Worm (Caenorhabditis elegans): ENCODE measurements around the gene lron-3.

lron-3 gene

DNA sequence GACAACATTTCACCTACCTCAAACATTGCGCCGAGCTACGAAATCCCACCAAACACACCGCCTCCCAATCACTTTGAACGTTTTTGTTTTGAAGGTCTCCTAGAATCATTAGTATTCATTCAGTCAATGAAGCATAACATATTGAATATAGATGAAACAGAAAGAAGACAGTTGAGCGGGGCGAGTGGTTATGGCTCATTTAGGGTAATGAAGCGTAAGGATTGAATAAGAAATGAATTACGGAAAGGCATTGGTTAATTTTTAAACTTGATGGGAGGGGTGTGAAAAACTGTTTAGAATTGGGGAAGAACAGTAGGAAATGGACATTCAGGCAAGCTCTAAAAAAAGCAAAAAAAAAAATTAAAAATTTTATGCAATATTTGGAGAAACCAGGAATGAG lies at the start of gene lron-3:
lron-3 (minus strand) TSS at position 101 of the 400 bp plus-strand sequence.
- TF ChIP-seq ama-1 (optimal IDR thresholded peaks at IDR 0.05) (no peak), peb-1 (tag; optimal IDR thresholded peaks at IDR 0.05) (no peak), fos-1 (tag; optimal IDR thresholded peaks at IDR 0.05) (no peak), lin-39 (tag; optimal IDR thresholded peaks at IDR 0.05) (no peak), unc-39 (tag; optimal IDR thresholded peaks at IDR 0.05) (no peak)

DNA sequence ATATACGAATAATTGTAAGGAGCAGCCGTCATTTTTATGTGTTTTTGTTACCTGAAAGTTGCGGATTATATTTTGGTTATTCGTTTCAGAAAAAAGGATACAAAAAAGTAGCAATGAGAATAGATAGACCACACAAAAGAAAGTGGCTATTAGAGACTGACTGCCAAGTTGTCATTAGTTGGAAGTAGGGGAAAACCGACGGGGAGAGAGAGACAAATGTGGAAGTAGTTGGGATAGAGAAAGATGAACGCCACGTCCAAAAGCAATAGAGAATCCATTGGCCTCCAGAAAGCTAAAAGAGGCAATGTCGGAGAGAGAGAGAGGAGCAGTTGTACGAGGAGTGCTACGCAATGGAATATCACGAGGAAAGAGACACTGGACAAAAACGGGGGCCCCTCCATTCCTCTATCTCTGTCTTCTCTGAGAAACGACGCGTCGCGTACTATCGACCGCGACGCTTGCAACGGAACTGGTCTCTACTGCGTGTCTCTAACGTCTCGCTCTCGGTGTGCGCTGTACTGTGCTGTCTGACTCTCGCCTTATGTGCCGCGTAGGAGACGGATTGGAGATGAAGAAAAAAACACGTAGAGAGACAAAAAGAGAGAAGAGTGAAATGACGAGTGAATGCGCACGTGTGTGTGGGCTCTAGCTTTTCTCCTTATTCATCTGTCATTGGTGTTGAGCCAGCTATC lies 49.0 kb upstream of the lron-3 start, which contains the start of gene rab-14:
rab-14 (minus strand) TSS at position 51 of the 692 bp plus-strand sequence.
- no peak for TF ChIP-seq ZK546.5 (tag; optimal IDR thresholded peaks at IDR 0.05)
- TF ChIP-seq zag-1 (tag; optimal IDR thresholded peaks at IDR 0.05), result peak; percentile 84
- TF ChIP-seq peb-1 (tag; optimal IDR thresholded peaks at IDR 0.05), result no peak
- peak; percentile 76 for TF ChIP-seq crh-2 (tag; optimal IDR thresholded peaks at IDR 0.05)
- TF ChIP-seq snpc-4 (tag; optimal IDR thresholded peaks at IDR 0.05), result peak; percentile 29
- no peak for TF ChIP-seq skn-1 (tag; optimal IDR thresholded peaks at IDR 0.05)
- TF ChIP-seq ama-1 (optimal IDR thresholded peaks at IDR 0.05), result no peak
- no peak for TF ChIP-seq nhr-6 (tag; optimal IDR thresholded peaks at IDR 0.05)
- peak; percentile 34 for TF ChIP-seq sma-3 (GFP tag; optimal IDR thresholded peaks at IDR 0.05)
- TF ChIP-seq unc-62 (GFP tag; optimal IDR thresholded peaks at IDR 0.05), result no peak
- TF ChIP-seq mab-5 (tag; optimal IDR thresholded peaks at IDR 0.05), result peak; percentile 41
- TF ChIP-seq ztf-11 (tag; optimal IDR thresholded peaks at IDR 0.05), result no peak
- peak; percentile 27 for TF ChIP-seq ceh-82 (tag; optimal IDR thresholded peaks at IDR 0.05)
- TF ChIP-seq egl-27 (tag; optimal IDR thresholded peaks at IDR 0.05), result peak; percentile 51
- peak; percentile 24 to 81 for TF ChIP-seq lsy-2 (tag; optimal IDR thresholded peaks at IDR 0.05)
- TF ChIP-seq lin-11 (tag; optimal IDR thresholded peaks at IDR 0.05), result peak; percentile 66
- peak; percentile 59 to 94 for TF ChIP-seq mdl-1 (tag; optimal IDR thresholded peaks at IDR 0.05)
- peak; percentile 80 for TF ChIP-seq F13H6.1 (tag; optimal IDR thresholded peaks at IDR 0.05)
- peak; percentile 51 for TF ChIP-seq sma-9 (GFP tag; optimal IDR thresholded peaks at IDR 0.05)
- TF ChIP-seq sma-9 (tag; optimal IDR thresholded peaks at IDR 0.05), result no peak
- TF ChIP-seq nhr-10 (tag; optimal IDR thresholded peaks at IDR 0.05), result no peak
- TF ChIP-seq ztf-1 (GFP tag; conservative IDR thresholded peaks at IDR 0.05), result no peak
- TF ChIP-seq elt-1 (tag; optimal IDR thresholded peaks at IDR 0.05), result no peak
- TF ChIP-seq nhr-21 (tag; optimal IDR thresholded peaks at IDR 0.05), result peak; percentile 70
- TF ChIP-seq nhr-77 (tag; optimal IDR thresholded peaks at IDR 0.05), result no peak
- peak; percentile 59 for TF ChIP-seq fos-1 (tag; optimal IDR thresholded peaks at IDR 0.05)
- peak; percentile 81 for TF ChIP-seq sem-4 (tag; optimal IDR thresholded peaks at IDR 0.05)
- peak; percentile 89 for TF ChIP-seq nhr-129 (tag; optimal IDR thresholded peaks at IDR 0.05)
- peak; percentile 78 for TF ChIP-seq unc-55 (GFP tag; optimal IDR thresholded peaks at IDR 0.05)
- peak; percentile 61 for TF ChIP-seq C34F6.9 (tag; optimal IDR thresholded peaks at IDR 0.05)
- no peak for TF ChIP-seq elt-3 (tag; optimal IDR thresholded peaks at IDR 0.05)
- peak; percentile 70 for TF ChIP-seq Y55F3AM.14 (GFP tag; optimal IDR thresholded peaks at IDR 0.05)
- peak; percentile 66 for TF ChIP-seq lin-13 (GFP tag; optimal IDR thresholded peaks at IDR 0.05)
- peak; percentile 21 for TF ChIP-seq ceh-16 (tag; optimal IDR thresholded peaks at IDR 0.05)
- peak; percentile 52 for TF ChIP-seq nhr-25 (tag; optimal IDR thresholded peaks at IDR 0.05)
- TF ChIP-seq ztf-4 (tag; optimal IDR thresholded peaks at IDR 0.05), result peak; percentile 70
- peak; percentile 51 for TF ChIP-seq gmeb-1 (tag; optimal IDR thresholded peaks at IDR 0.05)

DNA sequence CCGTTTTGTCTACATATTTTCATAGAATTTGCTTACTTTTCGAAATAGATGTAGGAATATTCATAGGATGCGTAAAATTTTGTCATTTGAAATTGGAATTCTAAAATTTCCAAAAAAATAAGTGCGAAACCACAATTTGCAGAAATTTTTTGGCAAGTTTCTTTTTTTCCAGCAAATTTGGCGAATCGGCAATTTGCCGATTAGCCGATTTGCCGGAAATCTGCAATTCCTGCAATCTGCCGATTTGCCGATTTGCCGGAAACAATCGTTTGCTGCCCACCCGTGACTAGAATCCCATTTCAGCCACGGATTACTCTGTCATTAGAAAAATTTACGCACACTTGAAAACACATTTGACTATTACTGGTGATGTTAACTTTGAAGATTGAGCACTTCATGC lies 46.5 kb upstream of the lron-3 start:
- TF ChIP-seq sma-9 (GFP tag; optimal IDR thresholded peaks at IDR 0.05) (peak; percentile 0), sma-9 (tag; optimal IDR thresholded peaks at IDR 0.05) (no peak), ceh-82 (tag; optimal IDR thresholded peaks at IDR 0.05) (no peak)

Data from whole organism, L2 larva.